Worm (Caenorhabditis elegans) whole organism, early embryonic: ENCODE data around the gene sftb-2.

Experiments used
- B0310.2 ChIP-seq: sonication (generic microtip); optimal IDR thresholded peaks from 2 replicates; lab custom pipeline; 2016; ENCODE audit warnings: mild to moderate bottlenecking, missing genetic modification characterization, missing compliant biosample characterization
- F13C5.2 ChIP-seq: sonication (generic microtip); optimal IDR thresholded peaks from 2 replicates; lab custom pipeline; 2017; ENCODE audit warnings: mild to moderate bottlenecking, missing genetic modification characterization, inconsistent platforms, missing compliant biosample characterization
- aly-1 ChIP-seq: sonication (generic microtip); optimal IDR thresholded peaks from 2 replicates; lab custom pipeline; 2016; ENCODE audit warnings: missing genetic modification characterization, missing compliant biosample characterization
- ama-1 ChIP-seq: fragments of 150-350 bp; optimal IDR thresholded peaks from 2 replicates; lab custom pipeline; 2014
- ceh-13 ChIP-seq: fragments of 200-800 bp; sonication (Bioruptor generic); optimal IDR thresholded peaks from 2 replicates; lab custom pipeline; 2018; ENCODE audit warnings: mild to moderate bottlenecking, missing genetic modification characterization, missing compliant biosample characterization
- ceh-36 ChIP-seq: sonication (generic microtip); optimal IDR thresholded peaks from 2 replicates; lab custom pipeline; 2016; ENCODE audit warnings: missing genetic modification characterization, inconsistent platforms, missing compliant biosample characterization
- ets-7 ChIP-seq: sonication (generic microtip); optimal IDR thresholded peaks from 2 replicates; lab custom pipeline; 2016; ENCODE audit warnings: missing genotype, missing genetic modification characterization, missing compliant biosample characterization
- flt-1 ChIP-seq: fragments of 200-800 bp; sonication (Bioruptor generic); IDR thresholded peaks from 2 replicates; pipeline ENCODE4 v1.3.6; 2022; ENCODE audit warnings: missing genetic modification characterization, missing compliant biosample characterization
- hmbx-1 ChIP-seq: sonication (generic microtip); optimal IDR thresholded peaks from 2 replicates; lab custom pipeline; 2016; ENCODE audit warnings: mild to moderate bottlenecking, missing genetic modification characterization, missing compliant biosample characterization
- hmg-4 ChIP-seq: fragments of 200-800 bp; sonication (Bioruptor generic); optimal IDR thresholded peaks from 2 replicates; lab custom pipeline; 2018; ENCODE audit warnings: mild to moderate bottlenecking, missing genetic modification characterization, missing compliant biosample characterization
- hnd-1 ChIP-seq: sonication (generic microtip); optimal IDR thresholded peaks from 2 replicates; lab custom pipeline; 2016; ENCODE audit warnings: missing genetic modification characterization, missing compliant biosample characterization
- pes-1 ChIP-seq: fragments of 200-800 bp; sonication (Bioruptor generic); IDR thresholded peaks from 2 replicates; pipeline ENCODE4 v1.3.6; 2022; ENCODE audit warnings: missing genetic modification reagents, missing genetic modification characterization, missing compliant biosample characterization
- scrt-1 ChIP-seq: fragments of 200-800 bp; sonication (Bioruptor generic); IDR thresholded peaks from 2 replicates; pipeline ENCODE4 v1.3.6; 2022; ENCODE audit warnings: missing genetic modification characterization, missing compliant biosample characterization
- sea-1 ChIP-seq: fragments of 200-800 bp; sonication (Bioruptor generic); conservative IDR thresholded peaks from 2 replicates; pipeline ENCODE4 v1.3.6; 2022; ENCODE audit warnings: missing genetic modification characterization, missing compliant biosample characterization
- tbx-11 ChIP-seq: fragments of 200-800 bp; sonication (Bioruptor generic); IDR thresholded peaks from 2 replicates; pipeline ENCODE4 v1.3.6; 2022; ENCODE audit warnings: missing genetic modification characterization, missing compliant biosample characterization
- tbx-37 ChIP-seq: fragments of 200-800 bp; sonication (Bioruptor generic); conservative IDR thresholded peaks from 2 replicates; pipeline ENCODE4 v1.3.6; 2022; ENCODE audit warnings: missing genetic modification reagents, missing genetic modification characterization, missing compliant biosample characterization
- tra-4 ChIP-seq: sonication (generic microtip); optimal IDR thresholded peaks from 2 replicates; lab custom pipeline; 2017; ENCODE audit warnings: missing genetic modification characterization, missing compliant biosample characterization

Gene sftb-2

ce11 chrV:156044-156869 is 28.2 kb downstream of the sftb-2 start, which contains the start of gene ttb-1:
Gene ttb-1 (plus strand): TSS chrV:156819.
- TF ChIP-seq hmbx-1 (tag; lab: Kevin White, UChicago) (no peak), sea-1 (GFP tag; lab: Robert Waterston, UW) (0 out of 2 replicates have a peak, but pooled peaks have one; percentile 19), B0310.2 (no peak), F13C5.2 (no peak), ama-1 (lab: Kevin White, UChicago) (no peak), ceh-36 (tag; lab: Kevin White, UChicago) (no peak), pes-1 (peak; percentile 68), aly-1 (tag; lab: Kevin White, UChicago) (no peak), hmg-4 (GFP tag; lab: Kevin White, UChicago) (no peak), tbx-37 (peak; percentile 53), scrt-1 (no peak), tbx-11 (no peak), ets-7 (tag; lab: Kevin White, UChicago) (no peak), hnd-1 (tag; lab: Kevin White, UChicago) (no peak), ceh-13 (GFP tag; lab: Kevin White, UChicago) (no peak), tra-4 (no peak), flt-1 (GFP tag; lab: Robert Waterston, UW) (no peak)

- peak; percentile 14 for TF ChIP-seq ceh-36 (tag; lab: Kevin White, UChicago)
- TF ChIP-seq hmg-4 (GFP tag; lab: Kevin White, UChicago), result no peak
Observed at ce11 chrV:166687-167086, 38.6 kb downstream of the sftb-2 start, which contains the start of gene Y108G3AL.2. Gene Y108G3AL.2 (plus strand): TSS chrV:166987.

ce11 chrV:172110-172509 is 44.1 kb downstream of the sftb-2 start, which contains the start of gene cfap-36:
Gene cfap-36 (minus strand): TSS chrV:172210.
- TF ChIP-seq tra-4 (no peak), hmbx-1 (tag; lab: Kevin White, UChicago) (no peak), pes-1 (no peak)

ce11 chrV:173437-173836 is 45.4 kb downstream of the sftb-2 start:
- TF ChIP-seq ceh-13 (GFP tag; lab: Kevin White, UChicago), result no peak
- no peak for TF ChIP-seq tbx-11
- no peak for TF ChIP-seq flt-1 (GFP tag; lab: Robert Waterston, UW)
- TF ChIP-seq ceh-36 (tag; lab: Kevin White, UChicago), result no peak
- no peak for TF ChIP-seq hmg-4 (GFP tag; lab: Kevin White, UChicago)
- TF ChIP-seq hmbx-1 (tag; lab: Kevin White, UChicago), result no peak
- no peak for TF ChIP-seq aly-1 (tag; lab: Kevin White, UChicago)
- TF ChIP-seq sea-1 (GFP tag; lab: Robert Waterston, UW), result no peak
- TF ChIP-seq hnd-1 (tag; lab: Kevin White, UChicago), result no peak
- TF ChIP-seq ets-7 (tag; lab: Kevin White, UChicago), result no peak
- TF ChIP-seq F13C5.2, result no peak
- no peak for TF ChIP-seq scrt-1
- no peak for TF ChIP-seq ama-1 (lab: Kevin White, UChicago)
- no peak for TF ChIP-seq pes-1
- no peak for TF ChIP-seq B0310.2
- TF ChIP-seq tra-4, result no peak
- no peak for TF ChIP-seq tbx-37

DNA sequence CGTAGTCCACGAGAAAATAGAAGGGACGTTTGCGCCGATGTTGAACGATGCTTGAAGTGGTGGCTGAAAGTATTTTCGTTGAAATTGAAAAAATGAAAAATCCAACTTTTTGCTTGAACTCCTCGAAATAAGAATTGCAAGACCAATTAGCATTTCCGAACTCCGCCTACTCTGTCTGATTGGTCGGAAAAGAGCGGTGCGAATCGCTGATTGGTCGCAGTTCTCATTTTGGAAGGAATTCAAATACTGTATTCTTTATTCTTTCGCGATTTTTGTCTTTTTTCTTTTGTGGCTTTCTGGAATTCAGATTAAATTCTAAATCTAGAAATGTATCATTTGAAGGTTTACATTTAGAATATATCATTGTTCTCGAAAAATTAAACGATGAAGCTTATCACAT is 46.5 kb downstream of the sftb-2 start:
- TF ChIP-seq hmg-4 (GFP tag; lab: Kevin White, UChicago) (no peak), F13C5.2 (no peak), aly-1 (tag; lab: Kevin White, UChicago) (no peak), hnd-1 (tag; lab: Kevin White, UChicago) (no peak), tbx-37 (no peak), pes-1 (no peak), flt-1 (GFP tag; lab: Robert Waterston, UW) (no peak), scrt-1 (no peak), tra-4 (no peak), B0310.2 (no peak), tbx-11 (no peak), ama-1 (lab: Kevin White, UChicago) (no peak)

ce11 chrV:176870-177467 is 48.9 kb downstream of the sftb-2 start, which contains the start of gene cul-3:
Gene cul-3 (plus strand): TSS chrV:177417.
- no peak for TF ChIP-seq flt-1 (GFP tag; lab: Robert Waterston, UW)
- no peak for TF ChIP-seq ceh-36 (tag; lab: Kevin White, UChicago)
- TF ChIP-seq pes-1, result no peak
- TF ChIP-seq tra-4, result no peak
- no peak for TF ChIP-seq ama-1 (lab: Kevin White, UChicago)
- TF ChIP-seq hmg-4 (GFP tag; lab: Kevin White, UChicago), result no peak
- no peak for TF ChIP-seq F13C5.2
- no peak for TF ChIP-seq ets-7 (tag; lab: Kevin White, UChicago)
- TF ChIP-seq hnd-1 (tag; lab: Kevin White, UChicago), result no peak
- TF ChIP-seq B0310.2, result no peak
- no peak for TF ChIP-seq scrt-1
- TF ChIP-seq tbx-37, result no peak
- TF ChIP-seq tbx-11, result no peak
- TF ChIP-seq sea-1 (GFP tag; lab: Robert Waterston, UW), result no peak
- TF ChIP-seq ceh-13 (GFP tag; lab: Kevin White, UChicago), result no peak
- no peak for TF ChIP-seq hmbx-1 (tag; lab: Kevin White, UChicago)
- TF ChIP-seq aly-1 (tag; lab: Kevin White, UChicago), result no peak
